Worm (Caenorhabditis elegans) whole organism, L4/young adult: Measurements from ENCODE around the gene T13G4.4.

Experiments
- W03F9.2 ChIP-seq: fragments of 150-350 bp; optimal IDR thresholded peaks from 2 replicates; lab custom pipeline; 2014; ENCODE audit warnings: missing biosample characterization, missing genetic modification characterization
- dao-5 ChIP-seq: sonication (generic microtip); optimal IDR thresholded peaks from 2 replicates; lab custom pipeline; 2016; ENCODE audit warnings: missing genotype, missing genetic modification characterization, moderate library complexity, missing compliant biosample characterization
- him-1 ChIP-seq: sonication (generic microtip); optimal IDR thresholded peaks from 2 replicates; lab custom pipeline; 2016; ENCODE audit warnings: missing genotype, missing genetic modification reagents, missing genetic modification characterization, missing compliant biosample characterization

Gene T13G4.4

DNA sequence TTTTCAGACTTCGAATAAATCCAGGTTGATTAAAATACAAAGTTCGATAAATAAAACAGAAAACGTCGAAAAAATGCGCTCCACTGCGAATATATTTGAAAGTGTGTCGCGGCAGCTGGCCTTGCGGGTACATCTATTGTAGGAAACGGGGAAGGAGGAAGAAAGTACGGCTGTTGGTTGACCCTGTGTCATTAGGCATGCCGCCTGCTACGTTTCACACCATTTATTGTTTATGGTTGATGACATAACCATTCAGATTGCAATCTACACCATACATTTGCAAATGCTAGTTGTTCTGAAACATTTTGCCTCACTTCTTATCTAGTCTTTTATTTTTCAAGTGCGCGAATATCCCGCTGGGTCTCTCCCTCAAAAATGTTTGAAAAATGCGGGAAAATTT is at the start of gene T13G4.4:
Gene T13G4.4 (minus strand): TSS at position 97 of the 400 bp plus-strand sequence.
- no peak for TF ChIP-seq dao-5
- no peak for TF ChIP-seq him-1 (tag; lab: Kevin White, UChicago)
- no peak for TF ChIP-seq W03F9.2 (tag; lab: Kevin White, UChicago)

DNA sequence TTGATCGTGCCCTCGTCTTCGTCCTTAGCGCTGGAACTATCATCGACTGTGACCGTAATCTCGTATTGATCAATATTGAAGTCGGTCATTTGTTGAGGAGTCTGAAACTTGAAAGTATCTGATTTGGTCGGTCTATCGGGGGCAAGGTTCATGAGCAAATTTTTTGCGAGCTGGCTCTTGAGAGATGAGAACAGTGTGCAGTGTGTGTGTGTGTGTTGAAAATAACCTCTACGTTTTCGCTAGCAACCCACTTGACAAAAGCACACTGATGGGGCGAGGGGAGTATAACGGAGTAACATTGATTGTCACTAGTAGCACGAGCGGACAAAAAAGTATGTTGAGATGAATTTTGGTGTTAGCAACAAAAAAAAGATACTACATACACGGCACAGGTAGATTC is 47.3 kb upstream of the T13G4.4 start, which contains the start of gene C25G6.3:
Gene C25G6.3 (minus strand): TSS at position 101 of the 400 bp plus-strand sequence.
- no peak for TF ChIP-seq him-1 (tag; lab: Kevin White, UChicago)
- no peak for TF ChIP-seq W03F9.2 (tag; lab: Kevin White, UChicago)
- TF ChIP-seq dao-5 = no peak

DNA sequence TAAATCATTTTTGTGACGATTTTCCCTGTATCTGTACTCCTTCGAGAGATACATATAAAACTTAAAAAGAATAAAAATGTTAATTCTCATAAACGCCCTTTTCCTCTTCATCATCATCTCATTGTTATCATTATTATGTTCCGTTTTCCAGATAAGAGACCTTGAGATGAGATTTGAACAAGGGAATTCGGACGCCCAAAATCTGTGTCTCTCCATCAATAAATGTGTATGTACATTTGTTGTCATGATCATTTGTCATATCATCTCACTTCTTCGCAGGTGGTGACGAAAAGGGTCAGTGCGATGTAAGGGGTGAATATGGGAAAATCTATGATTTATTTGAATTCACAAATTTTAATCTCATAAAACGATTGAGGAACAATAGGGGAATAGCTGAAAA is 40.6 kb upstream of the T13G4.4 start:
- TF ChIP-seq W03F9.2 (tag; lab: Kevin White, UChicago) (no peak), him-1 (tag; lab: Kevin White, UChicago) (no peak), dao-5 (no peak)

DNA sequence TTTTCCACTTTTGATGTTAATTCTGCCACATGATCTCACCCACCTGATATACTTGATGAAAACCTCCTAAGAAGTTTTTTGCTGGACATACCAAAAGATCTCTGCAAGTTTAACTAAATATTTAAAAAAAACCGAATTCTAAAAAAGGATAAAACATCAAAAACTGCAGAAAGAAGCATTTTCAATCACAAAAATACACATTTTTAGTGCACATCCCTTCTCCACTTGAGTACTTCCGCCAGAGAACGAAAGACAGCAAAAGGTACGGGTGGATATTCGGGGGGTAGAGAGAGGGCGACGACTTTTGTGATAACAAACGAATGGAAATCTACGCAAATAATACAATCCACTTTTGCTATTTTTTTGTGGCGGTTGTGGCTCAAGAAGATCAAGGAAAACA is 39.2 kb upstream of the T13G4.4 start, which contains the start of gene C46H3.2:
Gene C46H3.2 (minus strand): TSS at position 101 of the 400 bp plus-strand sequence.
- TF ChIP-seq W03F9.2 (tag; lab: Kevin White, UChicago) (no peak), dao-5 (no peak), him-1 (tag; lab: Kevin White, UChicago) (no peak)

DNA sequence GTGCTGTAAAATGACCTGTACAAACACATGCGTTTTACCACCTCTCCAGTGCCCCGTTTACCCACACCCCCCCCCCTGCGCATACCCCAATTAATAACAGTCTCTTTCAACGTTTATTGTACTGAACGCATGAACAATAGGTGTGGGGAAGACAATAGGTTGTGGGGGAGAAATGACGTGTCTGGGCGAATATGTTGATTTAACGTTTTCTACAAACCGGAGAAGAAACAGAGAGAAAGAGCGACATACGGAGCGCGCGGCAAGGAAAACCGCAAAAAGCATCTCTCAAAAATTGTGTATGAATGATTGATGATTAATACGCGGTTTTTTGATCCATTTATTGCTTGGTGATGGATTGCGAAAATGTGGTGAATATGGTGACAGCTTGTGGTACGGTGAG is 32.4 kb upstream of the T13G4.4 start:
- no peak for TF ChIP-seq dao-5
- TF ChIP-seq him-1 (tag; lab: Kevin White, UChicago) = no peak
- no peak for TF ChIP-seq W03F9.2 (tag; lab: Kevin White, UChicago)

DNA sequence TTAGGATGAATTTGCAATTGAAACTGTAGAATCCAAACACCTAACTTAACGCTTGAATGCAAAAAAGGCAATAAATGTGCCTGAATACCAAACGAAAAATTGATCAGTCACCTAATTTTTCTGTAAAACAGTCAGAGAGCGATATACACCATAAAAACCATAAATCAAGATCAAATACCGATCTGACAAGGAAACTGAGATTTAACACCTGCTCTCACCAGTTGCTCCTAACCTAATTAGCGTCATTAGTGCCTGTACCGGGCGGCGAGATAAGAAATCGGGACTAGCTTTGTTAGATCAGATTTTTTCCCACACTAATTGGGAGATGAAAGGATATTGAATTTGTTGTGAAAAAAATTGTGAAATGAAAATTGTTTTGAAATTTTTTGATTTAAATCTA is 31.6 kb upstream of the T13G4.4 start:
- TF ChIP-seq him-1 (tag; lab: Kevin White, UChicago) = no peak
- TF ChIP-seq W03F9.2 (tag; lab: Kevin White, UChicago) = no peak
- no peak for TF ChIP-seq dao-5

DNA sequence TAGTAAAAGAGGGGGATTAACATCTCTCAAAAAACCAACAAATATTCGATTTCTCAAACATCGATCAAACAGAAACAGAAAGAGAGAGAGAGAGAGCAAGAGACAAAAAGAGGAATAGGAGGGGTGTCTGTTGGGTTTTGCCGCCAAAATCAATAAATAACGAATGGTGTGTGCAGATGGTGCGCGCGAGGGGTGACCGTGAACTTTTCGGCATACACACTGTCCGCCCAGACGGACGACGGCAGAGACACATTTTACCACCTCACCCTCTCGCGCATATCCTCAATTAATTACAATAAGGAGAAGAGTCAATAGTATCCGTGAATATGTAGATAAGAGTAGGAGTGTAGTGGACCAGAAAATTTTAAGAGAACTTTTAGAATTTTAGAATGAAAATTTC is 30.9 kb upstream of the T13G4.4 start:
- no peak for TF ChIP-seq him-1 (tag; lab: Kevin White, UChicago)
- no peak for TF ChIP-seq dao-5
- TF ChIP-seq W03F9.2 (tag; lab: Kevin White, UChicago) = no peak

DNA sequence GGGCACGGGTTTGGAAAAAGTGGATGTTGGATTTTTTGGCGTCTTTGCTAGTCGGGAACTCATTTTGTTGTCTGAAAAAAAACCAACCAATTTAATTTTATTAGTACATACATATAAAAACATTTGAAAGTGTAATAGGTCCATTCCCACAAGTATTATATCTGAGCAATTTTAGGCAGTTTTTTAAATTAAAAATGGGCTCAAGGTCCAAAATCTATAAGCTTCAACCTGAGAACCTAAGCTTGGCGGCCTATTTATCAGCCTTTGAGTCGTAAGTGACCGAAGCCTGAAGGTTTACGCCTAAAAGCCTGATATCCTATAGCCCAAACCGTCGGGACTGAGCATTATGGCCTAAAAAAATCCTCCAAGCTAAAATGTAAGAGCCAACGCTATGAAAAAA is 27.0 kb upstream of the T13G4.4 start:
- no peak for TF ChIP-seq him-1 (tag; lab: Kevin White, UChicago)
- TF ChIP-seq dao-5 = no peak
- TF ChIP-seq W03F9.2 (tag; lab: Kevin White, UChicago) = no peak

DNA sequence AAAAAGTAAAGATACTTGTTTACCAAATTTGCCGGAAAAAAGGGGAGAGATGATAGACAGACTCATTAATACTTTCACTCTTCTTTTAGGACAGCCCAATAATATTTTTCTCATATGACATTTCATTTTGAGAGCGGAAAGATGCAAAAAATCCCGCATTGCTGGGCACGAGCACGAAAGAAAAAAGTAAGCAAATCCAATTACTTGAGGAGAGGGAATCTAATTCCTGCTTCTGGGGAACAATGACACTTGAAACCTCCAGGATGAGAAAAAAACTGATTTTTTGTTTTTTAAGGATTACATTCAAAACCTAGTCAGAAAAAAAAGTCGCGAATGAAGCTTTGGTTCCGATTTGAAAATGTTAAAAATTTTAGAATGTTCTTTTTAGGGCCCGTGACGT is 25.4 kb upstream of the T13G4.4 start:
- TF ChIP-seq dao-5 = no peak
- TF ChIP-seq him-1 (tag; lab: Kevin White, UChicago) = no peak
- TF ChIP-seq W03F9.2 (tag; lab: Kevin White, UChicago) = no peak

DNA sequence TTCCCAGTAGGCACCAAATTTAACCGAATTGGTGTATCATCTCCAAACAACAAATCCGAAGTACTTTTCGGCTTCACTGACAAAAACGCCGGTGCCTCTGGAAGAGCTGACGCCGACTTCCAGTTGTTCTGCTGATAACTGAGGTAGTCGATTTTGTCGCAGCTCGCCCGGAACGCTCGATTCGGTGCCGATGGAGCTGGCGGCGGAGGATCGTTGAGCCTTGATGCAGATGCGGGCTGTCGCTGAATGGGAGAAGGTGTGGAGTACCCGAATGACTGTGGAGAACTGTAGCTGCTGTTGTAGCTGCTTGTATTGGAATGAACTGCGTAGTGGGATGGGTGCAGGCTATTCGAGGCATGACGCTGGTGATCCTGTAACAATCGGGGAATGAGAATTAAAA is 21.7 kb upstream of the T13G4.4 start:
- TF ChIP-seq him-1 (tag; lab: Kevin White, UChicago) (no peak), dao-5 (no peak), W03F9.2 (tag; lab: Kevin White, UChicago) (no peak)

DNA sequence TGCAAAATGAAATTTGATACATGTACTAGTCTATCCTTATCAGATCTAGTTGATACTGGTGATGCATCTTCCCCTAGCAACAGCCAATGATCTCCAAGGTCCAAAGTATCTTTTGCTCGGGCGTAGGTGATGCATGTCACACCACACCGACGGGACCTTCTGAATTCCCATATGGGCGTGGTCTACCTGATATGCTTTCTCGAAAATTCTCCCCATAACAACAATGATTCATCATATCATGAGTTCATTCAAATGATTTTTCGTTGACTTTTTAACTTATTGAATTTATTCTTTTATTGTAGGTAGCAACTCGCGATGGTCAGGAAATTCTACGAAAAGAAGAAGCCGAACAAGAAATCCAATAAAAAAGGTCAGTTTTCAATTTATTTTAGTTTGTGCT is 17.6 kb upstream of the T13G4.4 start, which contains the start of gene C46H3.1:
Gene C46H3.1 (plus strand): TSS at position 301 of the 400 bp plus-strand sequence.
- TF ChIP-seq W03F9.2 (tag; lab: Kevin White, UChicago) (no peak), dao-5 (no peak), him-1 (tag; lab: Kevin White, UChicago) (no peak)

DNA sequence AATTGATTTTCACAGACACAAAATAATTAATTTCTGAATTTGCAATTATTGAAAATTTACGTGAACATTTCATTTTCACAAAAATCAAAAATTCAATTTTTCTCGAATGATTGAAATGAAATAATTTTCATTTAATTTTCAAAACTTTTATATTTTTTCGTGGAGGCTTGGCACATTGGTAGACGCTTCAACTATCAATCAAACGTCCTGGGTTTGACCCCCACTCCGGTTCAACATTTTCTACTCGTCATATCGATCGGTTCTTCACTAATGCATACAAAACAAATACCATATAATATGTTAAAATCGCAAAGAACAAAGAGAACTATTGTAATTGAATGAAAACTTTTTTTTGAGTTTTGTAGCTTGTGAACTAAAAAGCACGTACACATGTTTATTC is 16.4 kb upstream of the T13G4.4 start:
- no peak for TF ChIP-seq dao-5
- TF ChIP-seq W03F9.2 (tag; lab: Kevin White, UChicago) = peak; percentile 29
- no peak for TF ChIP-seq him-1 (tag; lab: Kevin White, UChicago)

DNA sequence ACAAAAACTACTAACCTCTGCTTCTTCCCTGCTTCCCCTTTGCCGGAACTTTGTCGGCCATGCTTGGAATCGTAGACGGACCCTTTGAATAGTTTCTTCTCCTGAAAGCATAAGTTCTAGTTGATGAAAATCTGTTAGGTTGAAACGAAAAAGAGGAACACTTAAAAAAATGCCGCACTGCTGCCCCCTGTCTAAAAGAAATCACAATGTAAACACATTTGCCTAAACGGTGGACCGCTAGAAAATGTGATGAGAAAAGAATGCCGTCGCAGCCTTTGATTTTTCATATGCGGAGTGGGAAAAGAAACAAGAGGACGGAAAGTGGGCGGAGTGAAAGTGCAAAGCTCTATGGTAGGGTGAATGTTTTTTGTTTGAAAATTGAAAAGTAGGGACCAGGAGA is 14.6 kb upstream of the T13G4.4 start, which contains the start of gene T13G4.7:
Gene T13G4.7 (minus strand): TSS at position 101 of the 400 bp plus-strand sequence.
- TF ChIP-seq dao-5 (no peak), him-1 (tag; lab: Kevin White, UChicago) (no peak), W03F9.2 (tag; lab: Kevin White, UChicago) (no peak)

DNA sequence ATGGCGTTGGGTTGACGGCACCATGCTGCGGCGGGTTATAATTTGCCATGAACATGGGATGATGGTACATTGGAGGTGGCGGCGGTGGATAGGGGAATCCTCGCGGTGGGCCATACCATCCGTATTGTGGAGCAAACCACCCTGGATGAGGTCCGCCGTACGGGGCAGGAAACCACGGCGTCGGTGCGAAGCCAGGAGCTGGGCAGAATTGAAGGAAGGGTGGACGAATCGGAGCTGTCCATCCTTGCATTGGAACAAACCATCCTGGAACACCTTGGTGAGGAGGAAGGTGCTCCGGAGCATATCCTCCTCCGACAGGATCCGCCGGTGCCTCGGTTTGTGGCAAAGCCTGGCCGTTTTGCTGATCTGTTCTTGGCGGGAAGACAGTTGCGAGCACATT is 11.2 kb upstream of the T13G4.4 start:
- TF ChIP-seq dao-5 = no peak
- TF ChIP-seq W03F9.2 (tag; lab: Kevin White, UChicago) = no peak
- TF ChIP-seq him-1 (tag; lab: Kevin White, UChicago) = no peak

DNA sequence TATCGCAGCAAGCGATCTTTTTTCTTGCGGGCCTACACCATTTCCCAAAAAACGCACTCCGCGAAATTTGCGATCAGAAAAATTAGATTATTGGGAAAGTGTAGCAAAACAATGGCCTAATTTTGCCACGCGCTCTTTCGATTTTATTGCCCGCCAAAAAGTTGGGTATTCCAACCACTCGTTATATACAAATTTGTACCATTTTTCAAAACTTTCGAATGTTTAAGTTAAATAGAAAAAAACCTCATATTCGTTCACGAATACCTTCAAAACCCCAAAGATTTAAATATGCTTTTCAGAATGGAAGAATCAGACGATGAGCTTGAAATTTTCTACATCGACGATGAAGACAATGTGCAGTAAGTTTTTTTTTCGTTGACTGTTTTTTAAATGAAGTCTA is 1.4 kb upstream of the T13G4.4 start, which contains the start of gene T13G4.1:
Gene T13G4.1 (plus strand): TSS at position 301 of the 400 bp plus-strand sequence.
- TF ChIP-seq dao-5 (no peak), him-1 (tag; lab: Kevin White, UChicago) (no peak), W03F9.2 (tag; lab: Kevin White, UChicago) (no peak)
